Worm (Caenorhabditis elegans): Measurements from ENCODE around the gene xdh-1.

Gene xdh-1

DNA sequence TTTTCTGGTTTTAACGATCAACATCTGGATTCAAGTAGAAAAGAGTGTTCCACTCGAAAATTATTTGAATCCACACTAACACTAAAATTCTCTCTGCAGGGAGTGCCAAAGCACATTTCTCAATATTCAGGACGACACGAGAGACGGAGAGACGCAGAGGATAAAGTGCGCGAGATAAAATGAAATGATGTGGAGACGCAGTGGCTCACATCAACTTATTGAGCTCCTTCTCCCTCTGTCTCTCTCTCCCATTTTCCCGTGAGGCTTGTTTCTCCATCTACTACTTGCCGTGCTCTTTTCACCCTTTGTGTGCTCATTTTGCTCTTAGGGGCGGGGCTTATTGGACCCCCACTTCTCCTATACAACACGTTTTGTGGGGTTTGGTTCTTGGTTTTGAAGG, 56.6 kb downstream of the xdh-1 start (continued):
- TF ChIP-seq nhr-6 (tag; optimal IDR thresholded peaks at IDR 0.05): peak; percentile 8
- TF ChIP-seq ztf-11 (tag; optimal IDR thresholded peaks at IDR 0.05): no peak

Data from whole organism, L2 larva.